Worm (Caenorhabditis elegans): ENCODE data around the gene B0272.4.

DNA sequence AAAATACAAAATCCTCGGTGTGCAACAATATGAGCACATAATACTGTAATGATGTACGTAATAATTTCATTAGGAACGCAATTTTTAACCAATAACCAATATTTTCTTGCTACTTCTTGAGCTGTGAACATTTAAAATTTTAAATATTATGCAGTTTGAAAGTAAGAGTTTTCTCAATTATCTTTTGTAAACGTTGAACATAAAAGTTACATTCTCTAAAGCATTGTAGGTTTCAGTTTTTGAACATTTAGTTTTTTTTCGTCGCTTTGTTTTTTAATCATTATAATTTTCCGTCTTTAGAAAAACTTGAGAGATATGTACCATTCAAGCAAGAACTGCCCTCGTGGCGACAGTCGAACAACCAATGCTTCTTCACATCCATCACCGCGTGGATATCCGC lies 36.9 kb upstream of the B0272.4 start, which contains the start of gene C23F12.3:
- TF ChIP-seq ceh-58 (GFP tag; IDR thresholded peaks at IDR 0.05) (no peak), F49E8.2 (tag; optimal IDR thresholded peaks at IDR 0.05; ENCODE audit: insufficient read depth) (no peak)

All from whole organism, young adult.